Fruit fly (Drosophila melanogaster) whole organism, adult: ENCODE measurements around the gene Rbp.

ENCODE experiments used
- CG11617 ChIP-seq: fragments of 200-800 bp; sonication (Bioruptor generic); optimal IDR thresholded peaks from 2 replicates; lab custom pipeline; 2017; ENCODE audit warnings: mild to moderate bottlenecking, missing biosample characterization, missing genetic modification reagents, missing genetic modification characterization
- CG12768 ChIP-seq: fragments of 200-800 bp; sonication (Bioruptor generic); optimal IDR thresholded peaks from 2 replicates; lab custom pipeline; 2017; ENCODE audit warnings: missing biosample characterization, missing genetic modification characterization, mild to moderate bottlenecking, moderate library complexity, missing genetic modification reagents
- CG14711 ChIP-seq: fragments of 200-800 bp; sonication (Bioruptor generic); optimal IDR thresholded peaks from 2 replicates; lab custom pipeline; 2018; ENCODE audit warnings: missing biosample characterization, mild to moderate bottlenecking, missing genetic modification characterization, moderate library complexity
- CG1620 ChIP-seq: fragments of 200-800 bp; sonication (Bioruptor generic); optimal IDR thresholded peaks from 2 replicates; lab custom pipeline; 2016; ENCODE audit warnings: missing biosample characterization, missing genetic modification characterization
- CG33017 ChIP-seq: fragments of 200-800 bp; sonication (Bioruptor generic); optimal IDR thresholded peaks from 2 replicates; lab custom pipeline; 2018; ENCODE audit warnings: missing biosample characterization, mild to moderate bottlenecking, missing genetic modification characterization, moderate library complexity
- CG5204 ChIP-seq: fragments of 200-800 bp; sonication (Bioruptor generic); optimal IDR thresholded peaks from 2 replicates; lab custom pipeline; 2016; ENCODE audit warnings: missing biosample characterization, missing genetic modification characterization
- CG7045 ChIP-seq: fragments of 200-800 bp; sonication (Bioruptor generic); optimal IDR thresholded peaks from 2 replicates; lab custom pipeline; 2017; ENCODE audit warnings: missing biosample characterization, mild to moderate bottlenecking, missing genetic modification characterization
- CG7101 ChIP-seq: fragments of 200-800 bp; sonication (Bioruptor generic); optimal IDR thresholded peaks from 2 replicates; lab custom pipeline; 2018; ENCODE audit warnings: missing biosample characterization, mild to moderate bottlenecking, missing genetic modification characterization, moderate library complexity
- Clk ChIP-seq: fragments of 200-800 bp; sonication (Bioruptor generic); optimal IDR thresholded peaks from 2 replicates; lab custom pipeline; 2017; ENCODE audit warnings: missing biosample characterization, missing genetic modification characterization
- Crg-1 ChIP-seq: fragments of 200-800 bp; sonication (Bioruptor generic); optimal IDR thresholded peaks from 2 replicates; lab custom pipeline; 2016; ENCODE audit warnings: missing biosample characterization, missing genetic modification characterization
- Hr96 ChIP-seq: fragments of 200-800 bp; sonication (Bioruptor generic); optimal IDR thresholded peaks from 2 replicates; lab custom pipeline; 2016; ENCODE audit warnings: missing biosample characterization, missing genetic modification characterization
- Mnt ChIP-seq: fragments of 200-800 bp; sonication (Bioruptor generic); optimal IDR thresholded peaks from 2 replicates; lab custom pipeline; 2016; ENCODE audit warnings: missing biosample characterization, mild to moderate bottlenecking, missing genetic modification characterization
- bab1 ChIP-seq: fragments of 200-800 bp; sonication (Bioruptor generic); optimal IDR thresholded peaks from 3 replicates; lab custom pipeline; 2019; ENCODE audit warnings: missing biosample characterization, mild to moderate bottlenecking, missing genetic modification characterization, moderate library complexity
- cic ChIP-seq: fragments of 200-800 bp; sonication (Bioruptor generic); optimal IDR thresholded peaks from 2 replicates; lab custom pipeline; 2017; ENCODE audit warnings: missing biosample characterization, mild to moderate bottlenecking, missing genetic modification characterization, moderate library complexity
- cnc ChIP-seq, 2 experiments: fragments of >200 bp; optimal IDR thresholded peaks; 2 replicates each; lab custom pipeline; 2017
- kay ChIP-seq: fragments of 200-800 bp; sonication (Bioruptor generic); peaks from one replicate; lab custom pipeline; 2016; ENCODE audit warnings: missing biosample characterization, missing genetic modification characterization, borderline replicate concordance
- ovo ChIP-seq: fragments of 200-800 bp; sonication (Bioruptor generic); optimal IDR thresholded peaks from 2 replicates; lab custom pipeline; 2016; ENCODE audit warnings: missing biosample characterization, missing genetic modification characterization
- pad ChIP-seq: fragments of 200-800 bp; sonication (Bioruptor generic); optimal IDR thresholded peaks from 3 replicates; lab custom pipeline; 2017; ENCODE audit warnings: missing biosample characterization, missing genetic modification characterization, mild to moderate bottlenecking, moderate library complexity, missing genetic modification reagents
- tj ChIP-seq: fragments of 200-800 bp; sonication (Bioruptor generic); optimal IDR thresholded peaks from 3 replicates; lab custom pipeline; 2017; ENCODE audit warnings: missing biosample characterization, mild to moderate bottlenecking, missing genetic modification characterization, moderate library complexity
- toe ChIP-seq: fragments of 200-800 bp; sonication (Bioruptor generic); optimal IDR thresholded peaks from 2 replicates; lab custom pipeline; 2016; ENCODE audit warnings: missing biosample characterization, missing genetic modification characterization

Rbp gene

dm6 chr3R:15393206-15393805 lies 18.9 kb downstream of the Rbp start:
- TF ChIP-seq CG7101 (no peak), CG33017 (no peak), pad (GFP tag; lab: Kevin White, UChicago) (no peak), cnc (optimal IDR thresholded peaks at IDR 0.05; lab: Kevin White, UChicago) (no peak), CG5204 (no peak), bab1 (GFP tag; lab: Kevin White, UChicago) (no peak), Crg-1 (GFP tag; lab: Kevin White, UChicago) (no peak), Hr96 (GFP tag; lab: Kevin White, UChicago) (no peak), CG14711 (tag; lab: Kevin White, UChicago) (no peak), Clk (GFP tag; lab: Kevin White, UChicago) (no peak), CG11617 (no peak), tj (GFP tag; lab: Kevin White, UChicago) (no peak), CG7045 (GFP tag; lab: Kevin White, UChicago) (no peak), CG12768 (GFP tag; lab: Kevin White, UChicago) (no peak), kay (GFP tag; lab: Kevin White, UChicago) (no peak), toe (GFP tag; lab: Kevin White, UChicago) (no peak), CG1620 (GFP tag; lab: Kevin White, UChicago) (no peak), Mnt (GFP tag; lab: Kevin White, UChicago) (no peak), ovo (GFP tag; lab: Kevin White, UChicago) (no peak)

dm6 chr3R:15402654-15403053 lies 28.2 kb downstream of the Rbp start:
- TF ChIP-seq toe (GFP tag; lab: Kevin White, UChicago) (peak; percentile 65), CG33017 (peak; percentile 38), Hr96 (GFP tag; lab: Kevin White, UChicago) (no peak), Crg-1 (GFP tag; lab: Kevin White, UChicago) (no peak), kay (GFP tag; lab: Kevin White, UChicago) (peak; percentile 83), cic (GFP tag; lab: Kevin White, UChicago) (peak; percentile 82), tj (GFP tag; lab: Kevin White, UChicago) (no peak), cnc (optimal IDR thresholded peaks at IDR 0.05; lab: Kevin White, UChicago) (no peak), CG1620 (GFP tag; lab: Kevin White, UChicago) (no peak), Clk (GFP tag; lab: Kevin White, UChicago) (peak; percentile 46), ovo (GFP tag; lab: Kevin White, UChicago) (peak; percentile 2), pad (GFP tag; lab: Kevin White, UChicago) (peak; percentile 51), bab1 (GFP tag; lab: Kevin White, UChicago) (no peak), CG11617 (peak; percentile 14), Mnt (GFP tag; lab: Kevin White, UChicago) (peak; percentile 1), CG5204 (peak; percentile 26), CG7101 (peak; percentile 53), CG14711 (tag; lab: Kevin White, UChicago) (peak; percentile 41), CG12768 (GFP tag; lab: Kevin White, UChicago) (peak; percentile 84), CG7045 (GFP tag; lab: Kevin White, UChicago) (peak; percentile 85)

DNA sequence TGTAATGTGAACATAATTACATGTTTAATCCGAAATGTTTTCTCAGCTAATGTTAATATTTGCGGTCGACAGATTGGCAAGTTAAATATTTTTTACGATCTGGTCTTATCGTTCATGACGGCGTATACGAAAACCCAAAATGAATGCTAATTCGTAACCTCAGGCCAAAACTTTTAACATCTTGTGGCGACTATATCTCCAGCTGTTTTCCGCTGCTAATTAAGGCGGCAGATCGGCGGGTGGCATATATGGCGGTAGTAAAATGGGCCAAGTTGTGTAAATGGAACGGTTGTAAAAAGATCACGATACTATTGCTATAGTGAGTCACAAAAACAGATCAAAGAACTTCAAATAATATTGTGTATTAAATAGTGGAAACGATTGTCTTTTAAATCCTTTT lies 32.0 kb downstream of the Rbp start:
- TF ChIP-seq bab1 (GFP tag; lab: Kevin White, UChicago) (no peak), CG7045 (GFP tag; lab: Kevin White, UChicago) (no peak), CG33017 (no peak), pad (GFP tag; lab: Kevin White, UChicago) (no peak)

DNA sequence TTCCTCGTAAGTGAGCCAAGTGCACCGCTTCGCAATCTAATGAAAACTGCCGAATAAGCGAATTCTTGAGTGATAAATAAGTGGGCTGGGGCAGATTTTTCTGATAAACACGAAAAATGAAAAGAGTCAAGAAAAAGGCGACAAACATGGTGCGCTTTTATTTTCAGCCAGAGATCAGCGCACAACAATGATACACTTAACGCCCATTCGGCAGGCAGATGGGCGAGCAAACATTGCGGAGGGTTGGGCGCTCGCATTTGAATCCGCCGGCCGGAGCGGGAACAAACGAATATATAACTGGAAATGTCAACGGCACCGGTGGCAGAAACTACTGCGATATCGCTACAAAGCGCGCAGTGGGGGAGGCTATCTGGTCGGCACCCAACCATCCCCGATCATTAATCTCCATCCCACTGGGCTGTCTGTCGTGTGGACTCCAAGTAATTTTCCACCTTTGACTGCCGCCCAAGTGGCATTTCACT lies 32.6 kb downstream of the Rbp start, which contains the start of gene CG6125:
Gene CG6125, minus strand, starts transcription at position 51 of the 482 bp plus-strand sequence.
- TF ChIP-seq cic (GFP tag; lab: Kevin White, UChicago) (peak; percentile 8), CG7045 (GFP tag; lab: Kevin White, UChicago) (no peak), CG12768 (GFP tag; lab: Kevin White, UChicago) (peak; percentile 69), Clk (GFP tag; lab: Kevin White, UChicago) (no peak), ovo (GFP tag; lab: Kevin White, UChicago) (no peak), pad (GFP tag; lab: Kevin White, UChicago) (no peak)

DNA sequence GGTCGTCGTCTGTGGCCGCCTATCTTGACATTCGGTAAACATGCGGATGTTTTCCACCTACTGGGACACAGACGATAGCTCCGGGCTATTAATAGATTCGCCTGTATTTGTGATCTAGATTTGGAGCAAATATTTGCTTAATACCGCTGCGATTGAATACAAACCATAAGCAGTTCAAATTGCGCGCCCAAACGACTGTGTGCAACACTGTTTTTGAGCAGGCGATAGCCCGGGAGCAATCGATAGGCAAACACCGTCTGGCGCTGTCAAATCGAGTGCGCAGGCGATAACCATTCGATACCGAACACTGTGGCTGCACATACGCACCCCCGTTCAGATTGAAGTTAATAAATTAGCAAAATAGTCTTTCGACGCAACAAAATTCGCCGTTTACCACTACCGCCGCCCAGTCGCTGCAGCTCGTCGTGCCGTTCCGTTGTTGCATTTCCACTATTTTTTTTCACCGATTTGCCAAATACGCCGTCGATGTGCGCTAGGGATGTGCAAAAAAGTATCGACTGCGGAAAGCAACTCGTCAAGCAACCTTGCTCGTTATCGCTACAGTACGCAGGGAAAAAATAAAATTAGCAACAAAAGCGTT lies 33.8 kb downstream of the Rbp start, which contains the start of gene Atx2:
Gene Atx2, plus strand, starts transcription at position 293 of the 601 bp plus-strand sequence.
- TF ChIP-seq Mnt (GFP tag; lab: Kevin White, UChicago) (peak; percentile 49), toe (GFP tag; lab: Kevin White, UChicago) (peak; percentile 56), bab1 (GFP tag; lab: Kevin White, UChicago) (peak; percentile 62), CG5204 (peak; percentile 29), kay (GFP tag; lab: Kevin White, UChicago) (no peak), CG14711 (tag; lab: Kevin White, UChicago) (peak; percentile 41), pad (GFP tag; lab: Kevin White, UChicago) (peak; percentile 31), CG11617 (peak; percentile 20), CG7045 (GFP tag; lab: Kevin White, UChicago) (no peak), CG33017 (no peak), Clk (GFP tag; lab: Kevin White, UChicago) (no peak), Crg-1 (GFP tag; lab: Kevin White, UChicago) (peak; percentile 80), cic (GFP tag; lab: Kevin White, UChicago) (peak; percentile 32), CG1620 (GFP tag; lab: Kevin White, UChicago) (peak; percentile 64), Hr96 (GFP tag; lab: Kevin White, UChicago) (peak; percentile 62), CG7101 (peak; percentile 57), cnc (optimal IDR thresholded peaks at IDR 0.05; lab: Kevin White, UChicago) (no peak), tj (GFP tag; lab: Kevin White, UChicago) (peak; percentile 44), ovo (GFP tag; lab: Kevin White, UChicago) (peak; percentile 38)
